Fruit fly (Drosophila melanogaster) whole organism, embryonic: ENCODE data around the gene Mtl.

Experiments
- CG10267 ChIP-seq: fragments of 200-800 bp; sonication (Bioruptor generic); optimal IDR thresholded peaks from 2 replicates; lab custom pipeline; 2018; ENCODE audit warnings: missing biosample characterization, mild to moderate bottlenecking, missing genetic modification characterization, moderate library complexity
- CG10321 ChIP-seq: fragments of 200-800 bp; sonication (Bioruptor generic); IDR thresholded peaks from 2 replicates; pipeline ENCODE4 v1.3.6; 2022; ENCODE audit warnings: missing biosample characterization, missing genetic modification characterization
- CG11247 ChIP-seq: fragments of 200-800 bp; sonication (Bioruptor generic); IDR thresholded peaks from 2 replicates; pipeline ENCODE4 v1.3.6; 2022; ENCODE audit warnings: missing biosample characterization, missing genetic modification characterization
- CG1233 ChIP-seq: fragments of 200-800 bp; sonication (Bioruptor generic); optimal IDR thresholded peaks from 4 replicates; lab custom pipeline; 2018; ENCODE audit warnings: missing biosample characterization, mild to moderate bottlenecking, missing genetic modification characterization
- CG1647 ChIP-seq: fragments of 200-800 bp; sonication (Bioruptor generic); optimal IDR thresholded peaks from 3 replicates; lab custom pipeline; 2016; ENCODE audit warnings: missing biosample characterization, missing genetic modification characterization
- CG17912 ChIP-seq: fragments of 200-800 bp; sonication (Bioruptor generic); optimal IDR thresholded peaks from 2 replicates; lab custom pipeline; 2018; ENCODE audit warnings: missing biosample characterization, mild to moderate bottlenecking, missing genetic modification characterization
- CG18599 ChIP-seq: fragments of 200-800 bp; sonication (Bioruptor generic); optimal IDR thresholded peaks from 3 replicates; lab custom pipeline; 2017; ENCODE audit warnings: missing biosample characterization, missing genetic modification characterization, mild to moderate bottlenecking, moderate library complexity, missing genetic modification reagents
- CG2120 ChIP-seq: fragments of 200-800 bp; sonication (Bioruptor generic); optimal IDR thresholded peaks from 3 replicates; lab custom pipeline; 2016; ENCODE audit warnings: missing biosample characterization, missing genetic modification characterization
- CG2202 ChIP-seq: fragments of 200-800 bp; sonication (Bioruptor generic); optimal IDR thresholded peaks from 2 replicates; lab custom pipeline; 2018; ENCODE audit warnings: missing biosample characterization, mild to moderate bottlenecking, missing genetic modification characterization
- CG2875 ChIP-seq: fragments of 200-800 bp; sonication (Bioruptor generic); optimal IDR thresholded peaks from 2 replicates; lab custom pipeline; 2017; ENCODE audit warnings: missing biosample characterization, mild to moderate bottlenecking, missing genetic modification characterization, missing genetic modification reagents
- CG42726 ChIP-seq: fragments of 200-800 bp; sonication (Bioruptor generic); IDR thresholded peaks from 2 replicates; pipeline ENCODE4 v1.3.6; 2022; ENCODE audit warnings: missing biosample characterization, missing genetic modification characterization; ENCODE audit not compliant: partially characterized antibody
- CG6654 ChIP-seq: fragments of 200-800 bp; sonication (Bioruptor generic); optimal IDR thresholded peaks from 2 replicates; lab custom pipeline; 2017; ENCODE audit warnings: missing biosample characterization, mild to moderate bottlenecking, missing genetic modification characterization
- CG6813 ChIP-seq: fragments of 200-800 bp; sonication (Bioruptor generic); optimal IDR thresholded peaks from 2 replicates; lab custom pipeline; 2017; ENCODE audit warnings: missing biosample characterization, missing genetic modification characterization, mild to moderate bottlenecking, moderate library complexity, missing genetic modification reagents
- CG6854 ChIP-seq: fragments of 200-800 bp; sonication (Bioruptor generic); optimal IDR thresholded peaks from 3 replicates; lab custom pipeline; 2017; ENCODE audit warnings: missing biosample characterization, mild to moderate bottlenecking, missing genetic modification characterization
- CG7271 ChIP-seq: fragments of 200-800 bp; sonication (Bioruptor generic); optimal IDR thresholded peaks from 2 replicates; lab custom pipeline; 2018; ENCODE audit warnings: missing biosample characterization, mild to moderate bottlenecking, missing genetic modification characterization, moderate library complexity
- CG7963 ChIP-seq: fragments of 200-800 bp; sonication (Bioruptor generic); IDR thresholded peaks from 3 replicates; pipeline ENCODE4 v1.3.6; 2022; ENCODE audit warnings: missing biosample characterization, missing genetic modification characterization; ENCODE audit not compliant: partially characterized antibody
- ERR ChIP-seq: fragments of 200-800 bp; sonication (Bioruptor generic); optimal IDR thresholded peaks from 2 replicates; lab custom pipeline; 2016; ENCODE audit warnings: missing biosample characterization, missing genetic modification characterization
- H2.0 ChIP-seq: fragments of 200-800 bp; sonication (Bioruptor generic); IDR thresholded peaks from 2 replicates; pipeline ENCODE4 v1.3.6; 2022; ENCODE audit warnings: missing biosample characterization, missing genetic modification characterization
- Hr3 ChIP-seq: fragments of 200-800 bp; sonication (Bioruptor generic); optimal IDR thresholded peaks from 3 replicates; lab custom pipeline; 2016; ENCODE audit warnings: missing biosample characterization, missing genetic modification characterization
- Stat92E ChIP-seq, 3 experiments: fragments of >200 bp in 2 of 3; fragments of 200-800 bp in 1 of 3; sonication (Bioruptor generic) in 1 of 3; optimal IDR thresholded peaks; 2 replicates each; lab custom pipeline; 2017 to 2019; ENCODE audit warnings: missing biosample characterization in 3 of 3, missing genetic modification characterization in 3 of 3, mild to moderate bottlenecking in 1 of 3, moderate library complexity in 1 of 3
- aop ChIP-seq: fragments of 200-800 bp; sonication (Bioruptor generic); IDR thresholded peaks from 2 replicates; pipeline ENCODE4 v1.3.6; 2022; ENCODE audit warnings: missing biosample characterization, missing genetic modification characterization
- dan ChIP-seq: fragments of 200-800 bp; sonication (Bioruptor generic); IDR thresholded peaks from 2 replicates; pipeline ENCODE4 v1.3.6; 2022; ENCODE audit warnings: missing biosample characterization, missing genetic modification characterization
- fu2 ChIP-seq: fragments of 200-800 bp; sonication (Bioruptor generic); optimal IDR thresholded peaks from 2 replicates; lab custom pipeline; 2016; ENCODE audit warnings: missing biosample characterization, missing genetic modification characterization
- jing ChIP-seq: fragments of 200-800 bp; sonication (Bioruptor generic); optimal IDR thresholded peaks from 2 replicates; lab custom pipeline; 2018; ENCODE audit warnings: missing biosample characterization, mild to moderate bottlenecking, missing genetic modification characterization
- lbe ChIP-seq: fragments of 200-800 bp; sonication (Bioruptor generic); optimal IDR thresholded peaks from 2 replicates; lab custom pipeline; 2016; ENCODE audit warnings: missing biosample characterization, mild to moderate bottlenecking, missing genetic modification characterization
- lilli ChIP-seq: fragments of 200-800 bp; sonication (Bioruptor generic); optimal IDR thresholded peaks from 3 replicates; lab custom pipeline; 2016; ENCODE audit warnings: missing biosample characterization, missing genetic modification characterization
- lov ChIP-seq, 2 experiments: fragments of 200-800 bp in 1 of 2; fragments of >200 bp in 1 of 2; sonication (Bioruptor generic) in 1 of 2; IDR thresholded peaks in 1 of 2; optimal IDR thresholded peaks in 1 of 2; 2 replicates in 1 of 2; 3 replicates in 1 of 2; pipeline versions ENCODE4 v1.3.6 to Lab custom; 2017 to 2022; ENCODE audit warnings: missing biosample characterization in 1 of 2, missing genetic modification characterization in 1 of 2
- nerfin-1 ChIP-seq: fragments of 200-800 bp; sonication (Bioruptor generic); optimal IDR thresholded peaks from 3 replicates; lab custom pipeline; 2019; ENCODE audit warnings: missing biosample characterization, mild to moderate bottlenecking, missing genetic modification characterization, moderate library complexity
- onecut ChIP-seq: fragments of 200-800 bp; sonication (Bioruptor generic); IDR thresholded peaks from 2 replicates; pipeline ENCODE4 v1.3.6; 2022; ENCODE audit warnings: missing biosample characterization, missing genetic modification characterization
- prd ChIP-seq, 3 experiments: fragments of >200 bp in 2 of 3; fragments of 200-800 bp in 1 of 3; sonication (Bioruptor generic) in 1 of 3; optimal IDR thresholded peaks in 2 of 3; IDR thresholded peaks in 1 of 3; 2 replicates in 2 of 3; 3 replicates in 1 of 3; pipeline versions ENCODE4 v1.3.6 to Lab custom; 2017 to 2022; ENCODE audit warnings: missing biosample characterization in 1 of 3, missing genetic modification characterization in 1 of 3
- row ChIP-seq: fragments of 200-800 bp; sonication (Bioruptor generic); IDR thresholded peaks from 3 replicates; pipeline ENCODE4 v1.3.6; 2022; ENCODE audit warnings: missing biosample characterization, missing genetic modification characterization
- twi ChIP-seq: fragments of 200-800 bp; optimal IDR thresholded peaks from 2 replicates; lab custom pipeline; 2019; ENCODE audit warnings: missing biosample characterization, mild to moderate bottlenecking, missing genetic modification characterization, moderate library complexity
- unc-4 ChIP-seq: fragments of 200-800 bp; sonication (Bioruptor generic); IDR thresholded peaks from 2 replicates; pipeline ENCODE4 v1.3.6; 2022; ENCODE audit warnings: missing biosample characterization, missing genetic modification characterization; ENCODE audit not compliant: partially characterized antibody
- wek ChIP-seq: fragments of 200-800 bp; sonication (Bioruptor generic); optimal IDR thresholded peaks from 3 replicates; lab custom pipeline; 2018; ENCODE audit warnings: missing biosample characterization, mild to moderate bottlenecking, missing genetic modification characterization, moderate library complexity
- wor ChIP-seq: fragments of 200-800 bp; sonication (Bioruptor generic); IDR thresholded peaks from 2 replicates; pipeline ENCODE4 v1.3.6; 2022; ENCODE audit warnings: missing biosample characterization, missing genetic modification characterization

The Mtl gene

DNA sequence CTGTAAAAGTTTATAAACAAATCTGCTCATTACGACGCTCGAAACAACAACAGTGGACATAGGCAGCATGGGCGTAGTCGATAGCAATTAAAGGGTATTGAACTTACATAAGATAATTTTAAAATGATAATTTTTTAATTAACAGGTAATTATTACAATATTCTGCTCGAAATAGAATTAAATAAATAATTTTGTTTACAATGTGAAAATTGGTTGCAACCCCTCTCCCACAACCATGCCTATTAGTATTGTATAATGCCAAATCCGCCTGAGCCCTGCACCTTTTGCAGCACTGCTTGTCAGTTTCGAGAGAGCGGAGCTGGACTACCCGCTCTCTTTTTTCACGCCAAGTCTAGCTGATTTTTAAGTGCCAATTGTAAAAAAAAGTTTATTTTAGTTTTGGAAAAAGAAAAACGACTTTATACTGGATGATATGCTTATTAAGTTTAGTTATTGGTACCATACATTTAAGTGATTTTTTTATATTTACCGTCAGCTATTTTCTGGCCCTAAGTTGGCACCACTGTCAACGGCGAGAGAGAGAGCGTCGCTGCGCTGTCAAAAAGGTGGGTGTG, at the start of gene Mtl, which contains the start of gene CG5611 (continued):
- TF ChIP-seq lilli (GFP tag; lab: Kevin White, UChicago) (peak; percentile 99), twi (tag; lab: Kevin White, UChicago) (peak; percentile 100), CG2202 (tag; lab: Kevin White, UChicago) (peak; percentile 100), CG10267 (tag; lab: Kevin White, UChicago) (peak; percentile 100), CG17912 (GFP tag; lab: Kevin White, UChicago) (peak; percentile 99), nerfin-1 (tag; lab: Kevin White, UChicago) (peak; percentile 99), row (GFP tag; lab: Robert Waterston, UW) (peak; percentile 100), aop (GFP tag; lab: Robert Waterston, UW) (peak; percentile 98), onecut (peak; percentile 99), CG6654 (peak; percentile 94), lov (optimal IDR thresholded peaks at IDR 0.05; lab: Kevin White, UChicago) (no peak), lov (GFP tag; IDR thresholded peaks at IDR 0.05; lab: Robert Waterston, UW) (peak; percentile 99), CG6813 (GFP tag; lab: Kevin White, UChicago) (peak; percentile 99), CG1647 (GFP tag; lab: Kevin White, UChicago) (peak; percentile 98), CG1233 (GFP tag; lab: Kevin White, UChicago) (peak; percentile 99), wek (peak; percentile 96), fu2 (GFP tag; lab: Kevin White, UChicago) (peak; percentile 97), ERR (GFP tag; lab: Kevin White, UChicago) (peak; percentile 94), CG2875 (peak; percentile 99), CG2120 (peak; percentile 100), CG7271 (tag; lab: Kevin White, UChicago) (peak; percentile 100), CG18599 (GFP tag; lab: Kevin White, UChicago) (peak; percentile 99), prd (optimal IDR thresholded peaks at IDR 0.05; lab: Kevin White, UChicago) (no peak), prd (GFP tag; IDR thresholded peaks at IDR 0.05; lab: Robert Waterston, UW) (peak; percentile 100), jing (GFP tag; lab: Kevin White, UChicago) (peak; percentile 99), CG10321 (GFP tag; lab: Robert Waterston, UW) (peak; percentile 91), CG11247 (GFP tag; lab: Robert Waterston, UW) (peak; percentile 100), Stat92E (GFP tag; optimal IDR thresholded peaks at IDR 0.05; lab: Kevin White, UChicago) (peak in 1 of 3 experiments; percentile 96), CG42726 (GFP tag; lab: Robert Waterston, UW) (0 out of 2 replicates have a peak, but pooled peaks have one; percentile 32), H2.0 (GFP tag; lab: Robert Waterston, UW) (peak; percentile 100), wor (GFP tag; lab: Robert Waterston, UW) (peak; percentile 100), Hr3 (GFP tag; lab: Kevin White, UChicago) (peak; percentile 100), CG6854 (GFP tag; lab: Kevin White, UChicago) (peak; percentile 99), unc-4 (GFP tag; lab: Robert Waterston, UW) (no peak)

DNA sequence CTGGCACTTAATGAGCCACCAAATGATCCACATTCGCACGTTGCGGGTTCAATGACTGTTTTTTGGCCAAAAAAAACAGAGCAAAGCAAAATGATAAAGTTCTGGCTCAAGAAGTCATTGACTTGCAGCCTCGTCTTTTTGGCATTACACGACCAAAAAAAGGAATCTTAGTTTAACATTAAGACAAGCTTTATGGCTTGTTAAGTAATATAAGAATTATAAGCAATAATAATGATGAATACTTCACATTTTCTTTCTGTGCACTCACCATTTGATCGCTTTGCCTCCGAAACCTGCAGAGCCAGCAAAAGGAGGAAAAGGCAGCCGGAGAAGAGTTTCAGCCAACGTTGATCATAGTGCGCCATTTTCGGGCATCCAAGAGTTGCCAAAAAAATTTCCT, 43.0 kb upstream of the Mtl start:
- peak; percentile 62 for TF ChIP-seq lbe
- TF ChIP-seq CG7963 (GFP tag; lab: Robert Waterston, UW), result no peak
- TF ChIP-seq dan (GFP tag; lab: Robert Waterston, UW), result no peak
